Fruit fly (Drosophila melanogaster) whole organism, wandering third instar larva: Measurements from ENCODE around the gene Jwa.
A peak's percentile ranks its signal among the peaks of the same experiment; 100 is the strongest.

Experiments
- Abd-B ChIP-seq: fragments of >200 bp; optimal IDR thresholded peaks from 2 replicates; lab custom pipeline; 2017; ENCODE audit warnings: missing biosample characterization, missing genetic modification characterization
- CG32264 ChIP-seq: fragments of 200-800 bp; sonication (Bioruptor generic); optimal IDR thresholded peaks from 2 replicates; lab custom pipeline; 2016; ENCODE audit warnings: missing biosample characterization, missing genetic modification characterization
- CG9705 ChIP-seq: fragments of 200-800 bp; sonication (Bioruptor generic); optimal IDR thresholded peaks from 2 replicates; lab custom pipeline; 2018; ENCODE audit warnings: missing biosample characterization, mild to moderate bottlenecking, missing genetic modification characterization
- CrebA ChIP-seq: fragments of 200-800 bp; sonication (Bioruptor generic); optimal IDR thresholded peaks from 2 replicates; lab custom pipeline; 2016; ENCODE audit warnings: missing biosample characterization, mild to moderate bottlenecking, missing genetic modification characterization, borderline replicate concordance
- Dfd ChIP-seq: fragments of >200 bp; optimal IDR thresholded peaks from 2 replicates; lab custom pipeline; 2017; ENCODE audit warnings: missing biosample characterization, missing genetic modification characterization
- Dif ChIP-seq: fragments of 200-275, 200-300 bp; sonication (Bioruptor generic); optimal IDR thresholded peaks from 2 replicates; lab custom pipeline; 2018; ENCODE audit warnings: missing biosample characterization, missing genetic modification characterization; ENCODE audit not compliant: partially characterized antibody
- GATAd ChIP-seq: sonication (Bioruptor generic); optimal IDR thresholded peaks from 2 replicates; lab custom pipeline; 2016; ENCODE audit warnings: missing biosample characterization, missing genetic modification characterization
- HLH106 ChIP-seq: fragments of 200-800 bp; optimal IDR thresholded peaks from 3 replicates; lab custom pipeline; 2019; ENCODE audit warnings: missing biosample characterization, mild to moderate bottlenecking, missing genetic modification characterization, moderate library complexity
- Hr83 ChIP-seq: fragments of 200-300 bp; sonication (Bioruptor generic); optimal IDR thresholded peaks from 2 replicates; lab custom pipeline; 2016; ENCODE audit warnings: missing biosample characterization, mild to moderate bottlenecking, missing genetic modification characterization, moderate library complexity; ENCODE audit not compliant: poor library complexity, severe bottlenecking
- Jra ChIP-seq: sonication (Bioruptor generic); optimal IDR thresholded peaks from 2 replicates; lab custom pipeline; 2016; ENCODE audit warnings: missing biosample characterization, missing genetic modification characterization
- Mio ChIP-seq: sonication (Bioruptor generic); optimal IDR thresholded peaks from 2 replicates; lab custom pipeline; 2016; ENCODE audit warnings: missing biosample characterization, missing genetic modification characterization
- Myc ChIP-seq: fragments of >200 bp; optimal IDR thresholded peaks from 2 replicates; lab custom pipeline; 2017
- N ChIP-seq: fragments of >200 bp; optimal IDR thresholded peaks from 2 replicates; lab custom pipeline; 2018; ENCODE audit warnings: missing biosample characterization, missing external identifiers, missing genetic modification characterization
- OdsH ChIP-seq: fragments of 200-800 bp; sonication (Bioruptor generic); optimal IDR thresholded peaks from 2 replicates; lab custom pipeline; 2016; ENCODE audit warnings: missing biosample characterization, mild to moderate bottlenecking, missing genetic modification characterization
- Rel ChIP-seq, 2 experiments: fragments of 200-800 bp; sonication (Bioruptor generic) in 1 of 2; optimal IDR thresholded peaks; 2 replicates in 1 of 2; 3 replicates in 1 of 2; lab custom pipeline; 2016 to 2019; ENCODE audit warnings: mild to moderate bottlenecking in 2 of 2, missing biosample characterization in 2 of 2, missing genetic modification characterization in 2 of 2, moderate library complexity in 1 of 2
- Sp1 ChIP-seq: fragments of 200-800 bp; sonication (Bioruptor generic); optimal IDR thresholded peaks from 3 replicates; lab custom pipeline; 2019; ENCODE audit warnings: missing biosample characterization, mild to moderate bottlenecking, missing genetic modification characterization, moderate library complexity
- Vsx2 ChIP-seq: fragments of 200-300, 225-300 bp; sonication (Bioruptor generic); optimal IDR thresholded peaks from 2 replicates; lab custom pipeline; 2018; ENCODE audit warnings: missing biosample characterization, missing genetic modification characterization; ENCODE audit not compliant: partially characterized antibody
- br ChIP-seq: fragments of 200-800 bp; sonication (Bioruptor generic); optimal IDR thresholded peaks from 2 replicates; lab custom pipeline; 2016; ENCODE audit warnings: missing biosample characterization, missing genetic modification characterization
- brk ChIP-seq: fragments of 200-800 bp; sonication (Bioruptor generic); optimal IDR thresholded peaks from 2 replicates; lab custom pipeline; 2016; ENCODE audit warnings: missing biosample characterization, mild to moderate bottlenecking, missing genetic modification characterization
- dl ChIP-seq, 2 experiments: fragments of 175-275, 200-275 bp in 1 of 2; fragments of 200-275 bp in 1 of 2; sonication (Bioruptor generic); optimal IDR thresholded peaks; lab custom pipeline; 2018; ENCODE audit warnings: mild to moderate bottlenecking in 2 of 2, missing biosample characterization in 2 of 2, missing genetic modification characterization in 2 of 2, moderate library complexity in 2 of 2; ENCODE audit not compliant: partially characterized antibody in 2 of 2, insufficient read depth in 1 of 2
- dsf ChIP-seq: sonication (Bioruptor generic); optimal IDR thresholded peaks from 2 replicates; lab custom pipeline; 2016; ENCODE audit warnings: missing biosample characterization, missing genetic modification characterization, borderline replicate concordance
- ey ChIP-seq: fragments of 200-800 bp; sonication (Bioruptor generic); optimal IDR thresholded peaks from 2 replicates; lab custom pipeline; 2016; ENCODE audit warnings: missing biosample characterization, missing genetic modification characterization
- foxo ChIP-seq, 2 experiments: fragments of 200-800 bp; sonication (Bioruptor generic); optimal IDR thresholded peaks; 2 replicates in 1 of 2; 3 replicates in 1 of 2; lab custom pipeline; 2016 to 2017; ENCODE audit warnings: missing biosample characterization in 2 of 2, missing genetic modification characterization in 2 of 2
- fru ChIP-seq: fragments of 200-800 bp; sonication (Bioruptor generic); optimal IDR thresholded peaks from 3 replicates; lab custom pipeline; 2016; ENCODE audit warnings: missing biosample characterization, mild to moderate bottlenecking, missing genetic modification characterization
- h ChIP-seq: fragments of 200-800 bp; sonication (Bioruptor generic); optimal IDR thresholded peaks from 3 replicates; lab custom pipeline; 2016; ENCODE audit warnings: missing biosample characterization, mild to moderate bottlenecking, missing genetic modification characterization
- jim ChIP-seq: fragments of 175-275, 200-325 bp; sonication (Bioruptor generic); optimal IDR thresholded peaks from 2 replicates; lab custom pipeline; 2016; ENCODE audit warnings: missing biosample characterization, mild to moderate bottlenecking, missing genetic modification characterization
- lola ChIP-seq: fragments of >200 bp; optimal IDR thresholded peaks from 2 replicates; lab custom pipeline; 2017; ENCODE audit warnings: missing biosample characterization, missing genetic modification characterization
- rgr ChIP-seq: fragments of 200-800 bp; sonication (Bioruptor generic); optimal IDR thresholded peaks from 3 replicates; lab custom pipeline; 2016; ENCODE audit warnings: missing biosample characterization, mild to moderate bottlenecking, missing genetic modification characterization
- sv ChIP-seq: fragments of 200-800 bp; sonication (Bioruptor generic); optimal IDR thresholded peaks from 3 replicates; lab custom pipeline; 2016; ENCODE audit warnings: missing biosample characterization, missing genetic modification characterization
- usp ChIP-seq: fragments of >200 bp; optimal IDR thresholded peaks from 2 replicates; lab custom pipeline; 2017; ENCODE audit warnings: missing biosample characterization, missing genetic modification characterization
- woc ChIP-seq: sonication (Bioruptor generic); optimal IDR thresholded peaks from 2 replicates; lab custom pipeline; 2016; ENCODE audit warnings: missing biosample characterization, mild to moderate bottlenecking, missing genetic modification characterization

Jwa gene

dm6 chr2L:18737239-18737638, 31.7 kb upstream of the Jwa start:
- TF ChIP-seq brk (GFP tag; lab: Kevin White, UChicago): no peak
- no peak for TF ChIP-seq lola (GFP tag; lab: Kevin White, UChicago)
- TF ChIP-seq br: no peak
- TF ChIP-seq h (GFP tag; lab: Kevin White, UChicago): no peak
- no peak for TF ChIP-seq OdsH (GFP tag; lab: Kevin White, UChicago)
- TF ChIP-seq Dfd (GFP tag; lab: Kevin White, UChicago): no peak
- TF ChIP-seq GATAd: no peak
- no peak for TF ChIP-seq Abd-B (GFP tag; lab: Kevin White, UChicago)
- no peak for TF ChIP-seq ey (GFP tag; lab: Kevin White, UChicago)
- no peak for TF ChIP-seq Hr83 (GFP tag; lab: Kevin White, UChicago)
- no peak for TF ChIP-seq sv (GFP tag; lab: Kevin White, UChicago)
- no peak for TF ChIP-seq fru

DNA sequence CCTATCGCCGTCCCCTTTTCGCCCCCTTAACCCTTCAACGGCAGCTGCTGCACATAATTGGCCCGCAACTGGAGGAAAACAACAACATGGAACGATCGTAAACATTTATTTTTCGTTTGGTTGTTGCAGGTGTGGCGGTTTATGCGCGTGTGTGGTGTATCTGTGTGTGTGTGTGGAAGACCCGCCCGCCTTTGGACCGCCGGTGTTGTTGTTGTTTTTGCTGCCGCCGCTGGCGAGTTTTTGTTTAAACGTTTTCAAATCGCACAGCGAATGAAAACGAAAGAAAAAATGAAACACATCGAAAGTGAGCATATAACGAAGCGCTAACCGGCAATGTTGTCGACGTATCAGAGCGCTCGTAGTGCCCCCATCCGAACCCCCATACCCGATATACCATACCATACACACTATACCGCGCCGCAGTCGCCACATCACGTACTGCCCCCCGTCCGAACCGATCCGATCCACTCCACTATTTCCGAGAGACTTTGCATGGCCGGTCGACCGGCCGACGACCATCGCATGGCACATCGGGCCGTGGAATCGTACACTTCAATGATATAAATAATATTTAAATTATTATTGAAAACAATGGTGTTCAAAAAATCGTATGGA, 30.2 kb upstream of the Jwa start:
- TF ChIP-seq Rel (GFP tag; optimal IDR thresholded peaks at IDR 0.05; lab: Kevin White, UChicago): no peak
- TF ChIP-seq Rel (tag; optimal IDR thresholded peaks at IDR 0.05; lab: Kevin White, UChicago): no peak
- no peak for TF ChIP-seq rgr (GFP tag; lab: Kevin White, UChicago)
- TF ChIP-seq N (GFP tag; lab: Kevin White, UChicago): no peak
- TF ChIP-seq foxo (GFP tag; optimal IDR thresholded peaks at IDR 0.05; lab: Kevin White, UChicago): no peak
- TF ChIP-seq CG9705 (GFP tag; lab: Kevin White, UChicago): no peak
- TF ChIP-seq ey (GFP tag; lab: Kevin White, UChicago): no peak
- TF ChIP-seq CG32264 (GFP tag; lab: Kevin White, UChicago): no peak

DNA sequence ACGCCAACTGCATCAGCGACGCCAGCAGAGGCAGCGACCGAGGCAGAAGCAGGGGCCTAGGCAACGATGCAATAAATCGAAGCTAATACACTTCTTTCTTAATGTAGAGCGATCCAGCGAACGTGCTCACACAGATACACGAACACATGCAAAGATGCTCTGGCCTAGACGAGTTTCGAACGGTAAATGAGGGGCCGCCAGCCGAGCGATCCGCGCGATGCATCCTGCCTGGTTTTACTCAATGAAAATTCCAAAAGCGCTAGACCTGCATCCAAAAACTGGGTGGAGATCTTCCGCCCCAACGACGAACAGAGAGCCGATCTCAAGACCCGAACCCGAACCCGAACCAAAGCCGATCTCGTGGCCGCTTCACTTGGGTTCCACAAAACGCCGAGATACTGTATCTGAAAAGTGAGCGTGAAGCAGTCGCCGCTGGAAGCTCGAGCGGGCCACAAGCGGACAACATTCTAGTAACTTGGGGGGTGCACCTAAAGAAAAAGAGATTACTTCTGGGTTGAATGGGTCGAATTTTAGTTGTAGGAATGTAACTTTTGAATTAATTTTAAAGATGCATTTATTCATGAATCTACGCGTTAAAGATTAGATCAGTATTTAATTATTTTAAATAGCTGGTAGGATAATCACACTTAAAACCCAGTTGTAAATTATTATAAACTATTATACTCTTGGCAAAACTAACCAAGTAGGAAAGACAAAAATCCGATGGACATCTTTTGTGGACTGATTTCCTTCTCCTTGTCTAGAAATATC, 27.4 kb upstream of the Jwa start:
- TF ChIP-seq HLH106: no peak
- no peak for TF ChIP-seq h (GFP tag; lab: Kevin White, UChicago)
- TF ChIP-seq usp (GFP tag; lab: Kevin White, UChicago): no peak
- peak; percentile 17 for TF ChIP-seq Dif (GFP tag; lab: Kevin White, UChicago)
- TF ChIP-seq dl (GFP tag; optimal IDR thresholded peaks at IDR 0.05; lab: Kevin White, UChicago; ENCODE audit: insufficient read depth in 1 of 2, partially characterized antibody in 2 of 2): no peak
- TF ChIP-seq foxo (GFP tag; optimal IDR thresholded peaks at IDR 0.05; lab: Kevin White, UChicago): no peak
- peak; percentile 45 for TF ChIP-seq Vsx2
- TF ChIP-seq, all 38 proteins: peak for 2

- TF ChIP-seq brk (GFP tag; lab: Kevin White, UChicago) (no peak), br (no peak), Myc (lab: Kevin White, UChicago) (no peak), h (GFP tag; lab: Kevin White, UChicago) (no peak), OdsH (GFP tag; lab: Kevin White, UChicago) (no peak), N (GFP tag; lab: Kevin White, UChicago) (no peak), dsf (GFP tag; lab: Kevin White, UChicago) (no peak), rgr (GFP tag; lab: Kevin White, UChicago) (no peak), Sp1 (GFP tag; lab: Kevin White, UChicago) (no peak), Rel (GFP tag; optimal IDR thresholded peaks at IDR 0.05; lab: Kevin White, UChicago) (no peak), Rel (tag; optimal IDR thresholded peaks at IDR 0.05; lab: Kevin White, UChicago) (no peak), sv (GFP tag; lab: Kevin White, UChicago) (no peak), Dif (GFP tag; lab: Kevin White, UChicago) (no peak), Mio (GFP tag; lab: Kevin White, UChicago) (no peak), woc (GFP tag; lab: Kevin White, UChicago) (no peak)
- TF ChIP-seq, all 38 proteins: peak for 0
Measured at dm6 chr2L:18732291-18732690, 26.8 kb upstream of the Jwa start, which contains the start of gene CG10348. TSS of gene CG10348 (minus strand) at chr2L:18732524.

dm6 chr2L:18727986-18728385, 22.5 kb upstream of the Jwa start:
- no peak for TF ChIP-seq foxo (GFP tag; optimal IDR thresholded peaks at IDR 0.05; lab: Kevin White, UChicago)
- TF ChIP-seq CG32264 (GFP tag; lab: Kevin White, UChicago): no peak
- no peak for TF ChIP-seq h (GFP tag; lab: Kevin White, UChicago)
- no peak for TF ChIP-seq jim
- TF ChIP-seq Jra: no peak
- no peak for TF ChIP-seq Rel (GFP tag; optimal IDR thresholded peaks at IDR 0.05; lab: Kevin White, UChicago)
- TF ChIP-seq Rel (tag; optimal IDR thresholded peaks at IDR 0.05; lab: Kevin White, UChicago): no peak
- no peak for TF ChIP-seq GATAd
- TF ChIP-seq Vsx2: no peak
- TF ChIP-seq dsf (GFP tag; lab: Kevin White, UChicago): no peak
- TF ChIP-seq CG9705 (GFP tag; lab: Kevin White, UChicago): no peak
- no peak for TF ChIP-seq N (GFP tag; lab: Kevin White, UChicago)
- TF ChIP-seq woc (GFP tag; lab: Kevin White, UChicago): no peak
- TF ChIP-seq CrebA (GFP tag; lab: Kevin White, UChicago): no peak
- no peak for TF ChIP-seq brk (GFP tag; lab: Kevin White, UChicago)
